Worm (Caenorhabditis elegans): ENCODE measurements around the gene K07E8.7.
"Not testable (repeated sequence)": the region's sequence is repeated elsewhere in the genome, so short reads cannot be mapped to it uniquely, and the experiment has no call there.

K07E8.7 gene

DNA sequence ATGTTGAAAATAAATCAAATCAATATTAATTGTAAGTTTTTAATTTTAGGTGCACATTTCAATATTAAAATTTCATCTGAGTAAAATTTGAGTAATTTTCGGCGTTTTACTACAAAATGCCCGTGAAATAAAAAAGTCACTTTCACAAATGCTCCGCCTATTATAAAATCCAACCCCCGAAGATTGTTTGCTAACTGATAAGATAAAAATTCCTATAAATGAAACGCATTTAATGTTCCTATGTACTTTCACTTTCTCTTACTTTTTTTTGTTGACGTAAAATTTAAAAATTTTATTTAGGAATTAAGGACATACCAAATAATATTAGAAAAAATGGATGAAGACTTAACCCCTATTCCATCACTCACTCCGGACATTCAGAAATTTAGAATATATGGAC lies 8.2 kb upstream of the K07E8.7 start, which contains the start of gene sdz-24:
TSS of gene sdz-24 (plus strand) at position 301 of the 400 bp plus-strand sequence.
- no peak for TF ChIP-seq him-1 (tag; optimal IDR thresholded peaks at IDR 0.05)
- TF ChIP-seq dao-5 (tag; optimal IDR thresholded peaks at IDR 0.05): no peak
- TF ChIP-seq W03F9.2 (tag; optimal IDR thresholded peaks at IDR 0.05): no peak

DNA sequence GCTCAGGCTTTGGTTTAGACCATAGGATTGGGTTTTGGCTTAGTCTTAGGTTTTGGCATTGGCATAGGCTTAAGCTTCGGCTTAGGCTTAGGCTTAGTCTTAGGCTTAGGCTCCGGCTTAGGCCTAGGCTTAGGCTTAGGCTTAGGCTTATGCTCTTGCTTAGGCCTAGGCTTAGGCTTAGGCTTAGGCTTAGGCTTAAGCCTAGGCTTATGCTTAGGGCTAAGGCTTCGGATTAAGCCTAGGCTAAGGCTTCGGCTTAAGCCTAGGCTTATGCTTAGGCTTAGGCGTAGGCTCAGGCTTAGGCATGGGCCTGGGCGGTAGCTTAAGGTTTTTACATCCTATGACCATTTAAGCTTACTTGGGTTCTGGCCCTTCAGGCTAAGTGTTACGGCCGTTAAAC lies 1.2 kb upstream of the K07E8.7 start:
- TF ChIP-seq W03F9.2 (tag; optimal IDR thresholded peaks at IDR 0.05): no peak
- no peak for TF ChIP-seq him-1 (tag; optimal IDR thresholded peaks at IDR 0.05)
- no peak for TF ChIP-seq dao-5 (tag; optimal IDR thresholded peaks at IDR 0.05)

DNA sequence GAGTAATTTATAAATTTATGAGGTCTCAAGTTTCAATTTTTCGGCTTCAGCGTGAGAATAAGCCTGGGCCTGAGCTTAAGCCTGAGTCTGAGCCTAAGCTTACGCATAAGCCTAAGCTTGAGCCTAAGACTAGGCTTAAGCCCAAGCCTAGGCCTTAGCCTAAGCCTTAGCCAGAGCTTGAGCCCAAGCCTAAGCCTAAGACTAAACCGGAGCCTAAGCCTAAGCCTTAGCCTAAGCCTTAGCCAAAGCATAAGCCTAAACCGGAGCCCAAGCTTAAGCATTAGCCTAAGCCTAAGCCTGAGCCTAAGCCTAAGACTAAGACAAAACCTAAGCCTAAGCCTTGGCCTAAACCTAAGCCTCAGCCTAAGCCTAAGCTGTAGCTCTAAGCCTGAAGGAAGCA lies 6.4 kb downstream of the K07E8.7 start:
- TF ChIP-seq dao-5 (tag; optimal IDR thresholded peaks at IDR 0.05) (no peak), W03F9.2 (tag; optimal IDR thresholded peaks at IDR 0.05) (no peak), him-1 (tag; optimal IDR thresholded peaks at IDR 0.05) (no peak)

DNA sequence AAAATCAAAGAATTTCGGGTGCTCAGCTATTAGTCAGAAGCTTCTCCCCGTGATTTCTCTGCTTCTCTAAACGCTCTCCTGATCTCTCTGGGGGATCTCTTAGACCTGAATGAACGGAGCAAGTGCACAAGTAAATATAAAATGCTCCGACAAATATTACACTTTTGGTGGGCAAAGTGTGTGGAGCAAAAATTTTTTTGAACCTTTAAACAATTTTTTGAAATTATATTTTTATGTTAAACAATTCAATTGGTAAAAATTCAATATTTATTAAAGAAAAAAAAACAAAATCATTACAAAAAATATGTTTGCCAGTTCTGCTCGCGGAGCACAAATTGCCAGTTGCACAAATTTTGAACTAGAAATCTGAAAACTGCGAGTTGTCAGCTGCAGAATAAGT lies 10.7 kb downstream of the K07E8.7 start, which contains the start of gene K07E8.6:
TSS of gene K07E8.6 (minus strand) at position 101 of the 400 bp plus-strand sequence.
- no peak for TF ChIP-seq dao-5 (tag; optimal IDR thresholded peaks at IDR 0.05)
- no peak for TF ChIP-seq W03F9.2 (tag; optimal IDR thresholded peaks at IDR 0.05)
- no peak for TF ChIP-seq him-1 (tag; optimal IDR thresholded peaks at IDR 0.05)

DNA sequence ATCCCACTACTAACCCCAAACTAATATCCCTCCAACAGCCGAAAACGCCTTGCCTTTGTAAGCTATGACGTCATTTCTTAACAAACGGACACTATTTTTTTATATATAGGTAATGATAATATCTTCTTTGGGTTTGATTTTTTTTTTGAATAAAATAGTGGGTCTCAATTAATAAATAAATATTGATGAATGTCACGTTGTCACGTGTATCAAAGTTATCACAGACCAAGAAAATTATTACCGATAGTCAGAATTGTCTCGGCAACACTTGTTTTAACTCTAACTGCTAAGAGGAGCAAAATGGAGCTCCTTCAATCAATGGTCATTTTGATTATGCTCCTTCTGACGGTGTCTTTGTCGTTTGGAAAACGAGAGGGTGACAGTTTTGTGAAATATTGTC lies 16.2 kb downstream of the K07E8.7 start, which contains the start of gene T04B8.1:
TSS of gene T04B8.1 (plus strand) at position 301 of the 400 bp plus-strand sequence.
- TF ChIP-seq W03F9.2 (tag; optimal IDR thresholded peaks at IDR 0.05): no peak
- no peak for TF ChIP-seq him-1 (tag; optimal IDR thresholded peaks at IDR 0.05)
- no peak for TF ChIP-seq dao-5 (tag; optimal IDR thresholded peaks at IDR 0.05)

- TF ChIP-seq him-1 (tag; optimal IDR thresholded peaks at IDR 0.05): no peak
- TF ChIP-seq dao-5 (tag; optimal IDR thresholded peaks at IDR 0.05): no peak
- TF ChIP-seq W03F9.2 (tag; optimal IDR thresholded peaks at IDR 0.05): no peak
Measured at ce11 chrII:627913-628312, 22.3 kb downstream of the K07E8.7 start.

ce11 chrII:627205-627604 lies 23.0 kb downstream of the K07E8.7 start, which contains the start of gene arrd-1:
Gene arrd-1 (plus strand): TSS chrII:627505.
- TF ChIP-seq W03F9.2 (tag; optimal IDR thresholded peaks at IDR 0.05) (no peak), dao-5 (tag; optimal IDR thresholded peaks at IDR 0.05) (no peak), him-1 (tag; optimal IDR thresholded peaks at IDR 0.05) (no peak)

DNA sequence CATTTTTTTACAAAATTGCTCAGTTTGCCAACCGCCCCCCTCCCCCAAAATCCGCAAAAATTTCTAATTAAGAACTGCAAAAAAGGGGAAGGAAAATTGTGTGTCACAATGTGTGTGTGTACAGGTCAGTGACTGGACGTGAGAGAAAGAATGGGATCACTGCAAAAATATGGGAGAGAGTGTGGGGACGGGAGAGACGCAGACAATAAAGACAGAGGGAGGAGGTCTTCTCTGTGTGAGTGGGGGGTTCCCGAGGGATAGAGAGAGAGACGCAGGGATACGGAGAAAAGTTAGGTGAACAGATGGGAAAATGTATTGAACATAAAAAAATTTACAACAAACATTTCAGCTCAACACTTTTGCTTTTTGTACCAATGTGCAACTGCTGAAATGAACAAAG lies 24.2 kb downstream of the K07E8.7 start:
- TF ChIP-seq him-1 (tag; optimal IDR thresholded peaks at IDR 0.05) (no peak), dao-5 (tag; optimal IDR thresholded peaks at IDR 0.05) (no peak), W03F9.2 (tag; optimal IDR thresholded peaks at IDR 0.05) (no peak)

DNA sequence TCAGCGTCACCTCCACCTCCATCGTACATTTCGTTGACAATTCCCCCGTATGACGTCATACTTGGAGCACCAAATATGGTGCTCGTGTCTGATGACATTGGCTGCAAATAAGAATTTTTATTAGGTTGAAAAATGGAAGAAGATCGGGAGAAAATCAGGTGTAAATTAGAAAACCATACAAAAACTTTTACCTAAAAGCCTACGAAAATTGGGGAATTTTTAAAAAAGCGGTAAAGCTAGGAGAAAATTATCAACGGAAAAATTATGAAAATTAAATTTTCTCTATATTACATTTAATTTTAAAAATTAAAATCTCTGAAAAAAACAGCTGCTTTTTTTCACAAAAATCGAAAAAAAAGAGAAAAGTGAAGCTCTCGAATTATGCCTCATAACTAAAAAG lies 25.7 kb downstream of the K07E8.7 start, which contains the start of gene T04B8.5:
TSS of gene T04B8.5 (minus strand) at position 101 of the 400 bp plus-strand sequence.
- TF ChIP-seq him-1 (tag; optimal IDR thresholded peaks at IDR 0.05) (no peak), dao-5 (tag; optimal IDR thresholded peaks at IDR 0.05) (no peak), W03F9.2 (tag; optimal IDR thresholded peaks at IDR 0.05) (no peak)

- TF ChIP-seq dao-5 (tag; optimal IDR thresholded peaks at IDR 0.05) (no peak), W03F9.2 (tag; optimal IDR thresholded peaks at IDR 0.05) (no peak), him-1 (tag; optimal IDR thresholded peaks at IDR 0.05) (no peak)
Measured at ce11 chrII:622478-622877, 27.7 kb downstream of the K07E8.7 start.

ce11 chrII:621141-621540 lies 29.0 kb downstream of the K07E8.7 start:
- TF ChIP-seq dao-5 (tag; optimal IDR thresholded peaks at IDR 0.05) (no peak), him-1 (tag; optimal IDR thresholded peaks at IDR 0.05) (no peak), W03F9.2 (tag; optimal IDR thresholded peaks at IDR 0.05) (no peak)

ce11 chrII:614701-615100 lies 35.5 kb downstream of the K07E8.7 start:
- TF ChIP-seq dao-5 (tag; optimal IDR thresholded peaks at IDR 0.05): no peak
- TF ChIP-seq him-1 (tag; optimal IDR thresholded peaks at IDR 0.05): no peak
- TF ChIP-seq W03F9.2 (tag; optimal IDR thresholded peaks at IDR 0.05): no peak

ce11 chrII:612361-612760 lies 37.8 kb downstream of the K07E8.7 start, which contains the start of gene clec-118:
Gene clec-118 (minus strand): TSS chrII:612461.
- not testable (repeated sequence) for TF ChIP-seq W03F9.2, him-1, dao-5 (tag; optimal IDR thresholded peaks at IDR 0.05)

- TF ChIP-seq dao-5 (tag; optimal IDR thresholded peaks at IDR 0.05) (no peak), him-1 (tag; optimal IDR thresholded peaks at IDR 0.05) (no peak), W03F9.2 (tag; optimal IDR thresholded peaks at IDR 0.05) (no peak)
Measured at ce11 chrII:608757-609156, 41.4 kb downstream of the K07E8.7 start, which contains the start of gene W04H10.1. Gene W04H10.1 (plus strand): TSS chrII:609057.

DNA sequence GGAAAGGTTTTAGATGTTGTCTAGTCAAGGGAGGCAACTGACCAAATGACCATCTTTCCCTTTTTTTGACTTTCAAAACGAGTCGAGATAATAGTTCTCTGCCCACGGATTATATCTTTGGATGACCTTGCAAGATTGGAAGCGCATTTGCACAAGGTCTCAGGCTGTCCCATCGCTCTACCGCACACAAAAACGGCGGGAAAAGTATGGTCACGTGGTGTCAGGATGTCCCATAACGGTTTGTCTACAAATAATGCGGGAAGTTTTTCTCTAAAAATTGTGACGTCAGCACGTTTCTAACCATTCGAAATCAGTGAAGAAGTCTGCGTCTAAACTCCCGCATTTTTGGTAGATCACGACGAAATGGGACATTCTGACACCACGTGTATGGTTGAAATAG lies 41.8 kb downstream of the K07E8.7 start, which contains the start of gene W04H10.6:
TSS of gene W04H10.6 (minus strand) at position 101 of the 400 bp plus-strand sequence.
- no peak for TF ChIP-seq dao-5 (tag; optimal IDR thresholded peaks at IDR 0.05)
- TF ChIP-seq him-1 (tag; optimal IDR thresholded peaks at IDR 0.05): no peak
- no peak for TF ChIP-seq W03F9.2 (tag; optimal IDR thresholded peaks at IDR 0.05)
